Fruit fly (Drosophila melanogaster): ENCODE measurements around the gene Sfp24Bb.

Sfp24Bb gene

DNA sequence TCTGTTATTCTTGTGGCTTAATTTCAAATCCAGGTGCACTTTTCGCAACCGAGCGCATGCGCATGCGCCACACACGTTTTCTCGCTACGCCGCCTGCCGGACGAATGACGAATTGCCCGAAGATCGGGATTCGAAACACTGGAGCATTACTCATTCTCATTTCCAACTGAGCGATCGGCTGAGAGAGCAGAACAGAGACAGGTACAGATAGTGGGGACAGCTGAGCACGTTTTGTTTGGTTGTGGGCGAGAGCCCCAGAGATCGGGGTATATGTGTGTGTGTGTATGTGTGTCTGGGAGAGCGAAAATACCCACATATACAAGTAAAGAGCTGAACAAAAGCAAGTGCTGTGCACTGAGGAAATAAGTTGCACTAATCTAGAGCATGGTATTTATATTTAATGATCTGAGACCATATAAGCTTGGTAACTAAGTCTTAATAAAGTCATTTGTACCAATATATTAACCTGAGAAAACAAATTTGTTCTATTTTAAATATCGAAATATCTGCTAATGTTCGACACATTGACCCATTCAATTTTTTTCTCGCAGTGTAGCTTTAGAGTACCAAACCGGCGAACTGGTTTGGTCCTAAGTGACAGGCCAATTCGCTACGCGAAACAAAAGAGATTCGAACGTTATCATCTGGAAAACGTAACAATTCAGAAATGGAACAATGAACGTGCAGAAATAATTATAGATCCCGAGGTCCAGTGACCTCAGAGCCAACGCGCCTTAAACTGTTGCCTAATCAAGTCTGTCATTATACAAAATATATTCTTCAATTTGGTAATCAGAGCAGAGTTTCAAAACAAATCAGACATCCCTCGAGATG lies 37.3 kb downstream of the Sfp24Bb start (continued):
- TF ChIP-seq mld (GFP tag; IDR thresholded peaks at IDR 0.05; ENCODE audit: partially characterized antibody) (no peak), CG16863 (GFP tag; optimal IDR thresholded peaks at IDR 0.05) (peak; percentile 90), CG11085 (GFP tag; IDR thresholded peaks at IDR 0.05) (peak; percentile 97), HLH54F (GFP tag; optimal IDR thresholded peaks at IDR 0.05) (peak; percentile 92), Dek (tag; optimal IDR thresholded peaks at IDR 0.05) (peak; percentile 89), CG4282 (GFP tag; optimal IDR thresholded peaks at IDR 0.05) (peak; percentile 82), CG6689 (GFP tag; IDR thresholded peaks at IDR 0.05) (peak; percentile 98), Fer3 (tag; optimal IDR thresholded peaks at IDR 0.05) (peak; percentile 99), Stat92E (GFP tag; optimal IDR thresholded peaks at IDR 0.05) (peak in 1 of 3 experiments; percentile 94), CG3726 (GFP tag; IDR thresholded peaks at IDR 0.05) (peak; percentile 97), CG18619 (GFP tag; optimal IDR thresholded peaks at IDR 0.05) (peak; percentile 90), CG10366 (GFP tag; IDR thresholded peaks at IDR 0.05) (peak; percentile 95), CG2199 (GFP tag; IDR thresholded peaks at IDR 0.05) (peak; percentile 98), CG11504 (tag; optimal IDR thresholded peaks at IDR 0.05) (peak; percentile 94), Med (GFP tag) (peak; percentile 99), HmgZ (tag; optimal IDR thresholded peaks at IDR 0.05) (peak; percentile 95), Dip2 (GFP tag; IDR thresholded peaks at IDR 0.05) (peak; percentile 72), Elba2 (GFP tag; optimal IDR thresholded peaks at IDR 0.05) (peak; percentile 72), CG8765 (GFP tag; IDR thresholded peaks at IDR 0.05) (peak; percentile 96), Hr78 (GFP tag; optimal IDR thresholded peaks at IDR 0.05) (peak in 1 of 2 experiments; percentile 95), Asciz (GFP tag; optimal IDR thresholded peaks at IDR 0.05) (peak; percentile 99), Side (GFP tag; optimal IDR thresholded peaks at IDR 0.05) (peak; percentile 98), pan (optimal IDR thresholded peaks at IDR 0.05) (no peak), pan (GFP tag; optimal IDR thresholded peaks at IDR 0.05 in 1 of 2, IDR thresholded peaks at IDR 0.05 in 1 of 2) (peak in 1 of 2 experiments; percentile 98), bowl (GFP tag; IDR thresholded peaks at IDR 0.05) (peak; percentile 95), tgo (GFP tag; IDR thresholded peaks at IDR 0.05) (peak; percentile 97), gcm (GFP tag; optimal IDR thresholded peaks at IDR 0.05) (peak; percentile 94), bab2 (GFP tag; optimal IDR thresholded peaks at IDR 0.05) (peak; percentile 93), Bteb2 (GFP tag; optimal IDR thresholded peaks at IDR 0.05) (peak; percentile 89), gro (GFP tag; optimal IDR thresholded peaks at IDR 0.05) (peak; percentile 95), exex (tag; optimal IDR thresholded peaks at IDR 0.05) (peak; percentile 92), sens-2 (GFP tag; IDR thresholded peaks at IDR 0.05) (peak; percentile 93), Nf-YA (GFP tag; IDR thresholded peaks at IDR 0.05) (peak; percentile 89), CG10431 (GFP tag; optimal IDR thresholded peaks at IDR 0.05) (peak; percentile 74), Oaz (GFP tag; IDR thresholded peaks at IDR 0.05) (peak; percentile 94), CG14667 (GFP tag; IDR thresholded peaks at IDR 0.05) (peak; percentile 97), her (GFP tag; optimal IDR thresholded peaks at IDR 0.05) (peak; percentile 90), nerfin-1 (tag; optimal IDR thresholded peaks at IDR 0.05) (peak; percentile 98), gfzf (GFP tag; optimal IDR thresholded peaks at IDR 0.05) (peak; percentile 15), CG2889 (GFP tag; IDR thresholded peaks at IDR 0.05) (peak; percentile 90), Sox100B (GFP tag; optimal IDR thresholded peaks at IDR 0.05) (peak; percentile 90), Atf3 (GFP tag; optimal IDR thresholded peaks at IDR 0.05) (peak; percentile 87), tx (GFP tag; optimal IDR thresholded peaks at IDR 0.05) (peak; percentile 90), CG10267 (tag; optimal IDR thresholded peaks at IDR 0.05) (peak; percentile 96), Fer2 (tag; optimal IDR thresholded peaks at IDR 0.05) (peak; percentile 95), MBD-R2 (GFP tag; IDR thresholded peaks at IDR 0.05) (peak; percentile 91), CG32767 (GFP tag; IDR thresholded peaks at IDR 0.05) (peak; percentile 96), yki (optimal IDR thresholded peaks at IDR 0.05) (no peak), CG13287 (GFP tag; IDR thresholded peaks at IDR 0.05; ENCODE audit: partially characterized antibody) (0 out of 2 replicates have a peak, but pooled peaks have one; percentile 11)

All from whole organism, embryonic.